Fruit fly (Drosophila melanogaster): ENCODE data around the gene sgl.
A peak's percentile ranks its signal among the peaks of the same experiment; 100 is the strongest.

The sgl gene

DNA sequence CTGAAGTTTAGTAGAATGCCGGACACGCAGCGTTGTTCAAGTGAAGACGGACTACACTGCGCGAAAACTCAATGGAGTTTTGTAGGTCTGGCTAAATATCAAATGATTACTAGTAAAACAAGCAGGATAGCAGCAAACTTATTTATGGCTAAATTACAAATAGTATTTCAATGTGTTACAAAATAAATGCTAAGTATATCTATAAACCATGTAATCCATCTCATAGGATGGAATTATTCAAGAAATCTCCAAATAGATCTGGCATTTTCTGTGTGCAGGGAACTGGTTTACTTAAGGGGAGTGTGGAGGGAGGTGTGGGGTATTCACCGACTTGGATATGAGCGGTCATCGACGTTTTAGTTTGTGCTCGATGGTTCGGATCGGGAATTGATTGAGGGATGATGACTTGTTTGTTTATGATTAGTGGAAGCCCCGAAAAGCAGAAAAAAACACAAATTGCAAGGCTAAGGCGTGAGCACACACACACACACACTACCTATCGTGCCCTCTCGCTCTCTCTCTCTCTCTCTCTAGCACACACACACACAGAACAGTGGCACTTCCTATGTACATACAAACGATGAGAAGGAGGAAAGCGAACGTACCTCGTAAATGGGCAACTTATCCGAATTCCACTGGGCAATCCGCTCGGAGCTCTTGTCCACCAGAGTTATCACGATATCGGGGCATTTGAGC lies 618 bp downstream of the sgl start (continued):
- TF ChIP-seq CG12391 (tag; optimal IDR thresholded peaks at IDR 0.05) (peak; percentile 90), CG11247 (GFP tag; IDR thresholded peaks at IDR 0.05) (0 out of 2 replicates have a peak, but pooled peaks have one; percentile 24), CG2889 (GFP tag; IDR thresholded peaks at IDR 0.05) (peak; percentile 55; the same call in 2 of the 3 replicates), zf30C (GFP tag; optimal IDR thresholded peaks at IDR 0.05) (peak; percentile 90), Oli (tag; optimal IDR thresholded peaks at IDR 0.05) (peak; percentile 84), CG5180 (GFP tag; optimal IDR thresholded peaks at IDR 0.05) (no peak), CG17328 (GFP tag; IDR thresholded peaks at IDR 0.05) (peak; percentile 63), sisA (GFP tag; IDR thresholded peaks at IDR 0.05) (peak; percentile 72), pum (GFP tag; optimal IDR thresholded peaks at IDR 0.05) (peak; percentile 70), CG31365 (tag; optimal IDR thresholded peaks at IDR 0.05) (peak; percentile 22), Hand (GFP tag; optimal IDR thresholded peaks at IDR 0.05) (peak; percentile 27), nerfin-1 (tag; optimal IDR thresholded peaks at IDR 0.05) (peak; percentile 18), Dll (GFP tag; IDR thresholded peaks at IDR 0.05; ENCODE audit: partially characterized antibody) (no peak), zen (tag; optimal IDR thresholded peaks at IDR 0.05) (peak; percentile 34), Sox102F (GFP tag; optimal IDR thresholded peaks at IDR 0.05) (peak; percentile 82)

dm6 chr3L:6963175-6963574 lies 1.4 kb downstream of the sgl start:
- TF ChIP-seq CG4282 (GFP tag; optimal IDR thresholded peaks at IDR 0.05) = no peak
- TF ChIP-seq fd102C (GFP tag; optimal IDR thresholded peaks at IDR 0.05) = no peak
- no peak for TF ChIP-seq gsb-n (tag; optimal IDR thresholded peaks at IDR 0.05)
- no peak for TF ChIP-seq CTCF (GFP tag; optimal IDR thresholded peaks at IDR 0.05)
- no peak for TF ChIP-seq caup (GFP tag; optimal IDR thresholded peaks at IDR 0.05; ENCODE audit: severe bottlenecking)
- peak; percentile 26 for TF ChIP-seq CG17912 (GFP tag; optimal IDR thresholded peaks at IDR 0.05)
- no peak for TF ChIP-seq gfzf (GFP tag; optimal IDR thresholded peaks at IDR 0.05)
- peak; percentile 2 for TF ChIP-seq CG34376 (GFP tag; optimal IDR thresholded peaks at IDR 0.05)
- no peak for TF ChIP-seq CG16815 (GFP tag; optimal IDR thresholded peaks at IDR 0.05)
- TF ChIP-seq Hmx (GFP tag; optimal IDR thresholded peaks at IDR 0.05) = no peak
- no peak for TF ChIP-seq Camta (GFP tag; optimal IDR thresholded peaks at IDR 0.05)
- peak; percentile 4 for TF ChIP-seq CG10543 (GFP tag; optimal IDR thresholded peaks at IDR 0.05)
- peak; percentile 85; the same call in 1 of the 4 replicates for TF ChIP-seq chinmo (GFP tag; IDR thresholded peaks at IDR 0.05; ENCODE audit: partially characterized antibody)
- TF ChIP-seq CG10147 (GFP tag; optimal IDR thresholded peaks at IDR 0.05) = no peak
- no peak for TF ChIP-seq cg (GFP tag; optimal IDR thresholded peaks at IDR 0.05)
- TF ChIP-seq CkIIα-i1 (GFP tag; IDR thresholded peaks at IDR 0.05) = no peak
- TF ChIP-seq Usf (GFP tag; optimal IDR thresholded peaks at IDR 0.05) = no peak
- no peak for TF ChIP-seq Nf-YA (GFP tag; IDR thresholded peaks at IDR 0.05)
- peak; percentile 83 for TF ChIP-seq exex (tag; optimal IDR thresholded peaks at IDR 0.05)
- TF ChIP-seq CG6689 (GFP tag; IDR thresholded peaks at IDR 0.05) = no peak
- no peak for TF ChIP-seq knrl (GFP tag; IDR thresholded peaks at IDR 0.05; ENCODE audit: partially characterized antibody)
- TF ChIP-seq aop (GFP tag; IDR thresholded peaks at IDR 0.05) = peak; percentile 43; the same call in 1 of the 2 replicates
- TF ChIP-seq CG3726 (GFP tag; IDR thresholded peaks at IDR 0.05) = no peak
- no peak for TF ChIP-seq fd96Cb (tag; optimal IDR thresholded peaks at IDR 0.05)
- TF ChIP-seq cato (GFP tag; optimal IDR thresholded peaks at IDR 0.05; ENCODE audit: borderline replicate concordance) = no peak
- TF ChIP-seq CG14710 (tag; optimal IDR thresholded peaks at IDR 0.05) = no peak
- TF ChIP-seq D19A (tag; optimal IDR thresholded peaks at IDR 0.05) = no peak
- TF ChIP-seq GATAe (GFP tag; conservative IDR thresholded peaks at IDR 0.05) = peak; percentile 67
- peak; percentile 68 for TF ChIP-seq sens (GFP tag)
- TF ChIP-seq chn (GFP tag; optimal IDR thresholded peaks at IDR 0.05) = no peak
- TF ChIP-seq Hey (tag; optimal IDR thresholded peaks at IDR 0.05) = no peak
- no peak for TF ChIP-seq Blimp-1 (GFP tag; optimal IDR thresholded peaks at IDR 0.05)
- TF ChIP-seq Ada2b (GFP tag; IDR thresholded peaks at IDR 0.05) = no peak
- TF ChIP-seq Fer2 (tag; optimal IDR thresholded peaks at IDR 0.05) = no peak

All from whole organism, embryonic.